Fruit fly (Drosophila melanogaster) whole organism, prepupa: Measurements from ENCODE around the gene BTBD9.
A peak's percentile ranks its signal among the peaks of the same experiment; 100 is the strongest.

Experiments used
- CG10631 ChIP-seq: fragments of 200-800 bp; sonication (Bioruptor generic); optimal IDR thresholded peaks from 2 replicates; lab custom pipeline; 2016; ENCODE audit warnings: missing biosample characterization, missing genetic modification characterization
- CG10669 ChIP-seq: fragments of 200-800 bp; sonication (Bioruptor generic); optimal IDR thresholded peaks from 3 replicates; lab custom pipeline; 2018; ENCODE audit warnings: missing biosample characterization, mild to moderate bottlenecking, missing genetic modification characterization, moderate library complexity
- CG16779 ChIP-seq: fragments of 200-800 bp; sonication (Bioruptor generic); optimal IDR thresholded peaks from 3 replicates; lab custom pipeline; 2017; ENCODE audit warnings: missing biosample characterization, mild to moderate bottlenecking, missing genetic modification characterization
- CG32006 ChIP-seq: fragments of 200-800 bp; sonication (Bioruptor generic); optimal IDR thresholded peaks from 3 replicates; lab custom pipeline; 2017; ENCODE audit warnings: missing biosample characterization, mild to moderate bottlenecking, missing genetic modification characterization
- CG6163 ChIP-seq: fragments of 200-800 bp; sonication (Bioruptor generic); IDR thresholded peaks from 3 replicates; pipeline ENCODE4 v1.3.6; 2022; ENCODE audit warnings: missing biosample characterization, missing genetic modification characterization
- CG6276 ChIP-seq: fragments of 200-800 bp; sonication (Bioruptor generic); optimal IDR thresholded peaks from 2 replicates; lab custom pipeline; 2017; ENCODE audit warnings: missing biosample characterization, mild to moderate bottlenecking, missing genetic modification characterization
- Eip75B ChIP-seq: fragments of 200-800 bp; sonication (Bioruptor generic); optimal IDR thresholded peaks from 3 replicates; lab custom pipeline; 2016; ENCODE audit warnings: missing biosample characterization, missing genetic modification characterization
- Eip78C ChIP-seq: fragments of 200-800 bp; sonication (Bioruptor generic); peaks from one replicate; lab custom pipeline; 2016; ENCODE audit warnings: missing biosample characterization, missing genetic modification characterization
- Ets96B ChIP-seq: fragments of 200-800 bp; optimal IDR thresholded peaks from 2 replicates; lab custom pipeline; 2019; ENCODE audit warnings: missing biosample characterization, mild to moderate bottlenecking, missing genetic modification characterization, moderate library complexity
- Gug ChIP-seq: fragments of 200-800 bp; sonication (Bioruptor generic); IDR thresholded peaks from 2 replicates; pipeline ENCODE4 v1.3.6; 2022; ENCODE audit warnings: missing biosample characterization, missing genetic modification characterization
- Hr38 ChIP-seq: sonication (Bioruptor generic); optimal IDR thresholded peaks from 2 replicates; lab custom pipeline; 2016; ENCODE audit warnings: missing biosample characterization, missing genetic modification characterization
- Hr4 ChIP-seq: fragments of 200-800 bp; sonication (Bioruptor generic); optimal IDR thresholded peaks from 3 replicates; lab custom pipeline; 2016; ENCODE audit warnings: missing biosample characterization, missing genetic modification characterization
- Lpt ChIP-seq: fragments of 200-800 bp; sonication (Bioruptor generic); optimal IDR thresholded peaks from 3 replicates; lab custom pipeline; 2016; ENCODE audit warnings: missing biosample characterization, missing genetic modification characterization
- Sox15 ChIP-seq: fragments of 200-800 bp; sonication (Bioruptor generic); optimal IDR thresholded peaks from 3 replicates; lab custom pipeline; 2016; ENCODE audit warnings: missing biosample characterization, missing genetic modification characterization
- cyc ChIP-seq: fragments of 200-800 bp; sonication (Bioruptor generic); optimal IDR thresholded peaks from 3 replicates; lab custom pipeline; 2016; ENCODE audit warnings: missing biosample characterization, missing genetic modification characterization
- dsx ChIP-seq: fragments of 200-800 bp; optimal IDR thresholded peaks from 3 replicates; lab custom pipeline; 2019; ENCODE audit warnings: missing biosample characterization, mild to moderate bottlenecking, missing genetic modification characterization, moderate library complexity; ENCODE audit not compliant: poor library complexity, severe bottlenecking
- esn ChIP-seq: fragments of 200-800 bp; sonication (Bioruptor generic); optimal IDR thresholded peaks from 2 replicates; lab custom pipeline; 2016; ENCODE audit warnings: missing biosample characterization, mild to moderate bottlenecking, missing genetic modification characterization, moderate library complexity
- fd59A ChIP-seq: fragments of 200-800 bp; sonication (Bioruptor generic); optimal IDR thresholded peaks from 2 replicates; lab custom pipeline; 2017; ENCODE audit warnings: missing biosample characterization, mild to moderate bottlenecking, missing genetic modification characterization, missing genetic modification reagents
- fd85E ChIP-seq: fragments of 200-800 bp; sonication (Bioruptor generic); optimal IDR thresholded peaks from 3 replicates; lab custom pipeline; 2016; ENCODE audit warnings: missing biosample characterization, missing genetic modification characterization
- fkh ChIP-seq: fragments of 200-800 bp; sonication (Bioruptor generic); optimal IDR thresholded peaks from 3 replicates; lab custom pipeline; 2017; ENCODE audit warnings: missing biosample characterization, mild to moderate bottlenecking, missing genetic modification characterization, moderate library complexity
- salr ChIP-seq, 2 experiments: fragments of 200-800 bp; sonication (Bioruptor generic); optimal IDR thresholded peaks; 3 replicates each; lab custom pipeline; 2016 to 2018; ENCODE audit warnings: missing biosample characterization in 2 of 2, missing genetic modification characterization in 2 of 2, mild to moderate bottlenecking in 1 of 2
- ss ChIP-seq, 2 experiments: fragments of 200-800 bp; sonication (Bioruptor generic); optimal IDR thresholded peaks; 2 replicates in 1 of 2; 3 replicates in 1 of 2; lab custom pipeline; 2017 to 2018; ENCODE audit warnings: mild to moderate bottlenecking in 2 of 2, missing biosample characterization in 2 of 2, missing genetic modification characterization in 2 of 2, moderate library complexity in 1 of 2
- vri ChIP-seq: fragments of 200-800 bp; sonication (Bioruptor generic); optimal IDR thresholded peaks from 3 replicates; lab custom pipeline; 2016; ENCODE audit warnings: missing biosample characterization, mild to moderate bottlenecking, missing genetic modification characterization

The BTBD9 gene

dm6 chrX:10816856-10817255 lies 48.5 kb downstream of the BTBD9 start:
- no peak for TF ChIP-seq Hr4 (GFP tag; lab: Kevin White, UChicago)
- no peak for TF ChIP-seq fd59A (GFP tag; lab: Kevin White, UChicago)
- no peak for TF ChIP-seq Lpt
- TF ChIP-seq Sox15: no peak
- TF ChIP-seq fd85E (GFP tag; lab: Kevin White, UChicago): no peak
- TF ChIP-seq CG6276 (GFP tag; lab: Kevin White, UChicago): no peak
- no peak for TF ChIP-seq salr (GFP tag; optimal IDR thresholded peaks at IDR 0.05; lab: Kevin White, UChicago)
- no peak for TF ChIP-seq vri (GFP tag; lab: Kevin White, UChicago)
- TF ChIP-seq cyc: no peak
- no peak for TF ChIP-seq Eip75B (GFP tag; lab: Kevin White, UChicago)
- TF ChIP-seq Hr38 (GFP tag; lab: Kevin White, UChicago): no peak
- no peak for TF ChIP-seq CG10669
- TF ChIP-seq esn: no peak

DNA sequence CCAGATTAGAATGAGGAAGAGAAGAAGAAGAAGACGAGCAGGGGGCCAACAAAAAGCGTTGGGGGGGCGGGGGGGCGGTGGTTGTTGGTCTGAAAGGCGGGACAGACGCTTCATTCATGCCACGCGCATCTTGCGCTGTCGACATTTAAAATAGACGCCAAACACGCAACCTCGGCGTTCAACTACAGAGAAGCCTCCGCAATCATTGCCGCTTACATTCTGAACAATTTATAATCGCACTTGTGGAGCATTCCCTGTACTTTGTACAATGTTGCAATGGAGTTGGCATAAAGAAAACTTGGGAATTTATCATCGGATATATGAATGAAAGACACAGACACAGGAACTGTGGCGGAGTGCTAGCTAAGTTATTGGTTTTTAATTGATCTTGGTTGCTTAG lies 52.4 kb downstream of the BTBD9 start:
- TF ChIP-seq Eip78C (GFP tag; lab: Kevin White, UChicago): no peak
- TF ChIP-seq Sox15: no peak
- peak in 1 of 2 experiments; percentile 73 for TF ChIP-seq ss (GFP tag; optimal IDR thresholded peaks at IDR 0.05; lab: Kevin White, UChicago)
- TF ChIP-seq CG10631: no peak
- TF ChIP-seq Gug (GFP tag; lab: Robert Waterston, UW): no peak
- TF ChIP-seq CG32006: no peak
- no peak for TF ChIP-seq CG6163
- no peak for TF ChIP-seq Ets96B (tag; lab: Kevin White, UChicago)
- TF ChIP-seq dsx (GFP tag; lab: Kevin White, UChicago): peak; percentile 88
- no peak for TF ChIP-seq CG16779 (tag; lab: Kevin White, UChicago)
- no peak for TF ChIP-seq fkh (GFP tag; lab: Kevin White, UChicago)
